Fruit fly (Drosophila melanogaster) whole organism, embryonic: ENCODE measurements around the gene CG17187.

ENCODE experiments used
- Aef1 ChIP-seq: fragments of 200-800 bp; sonication (Bioruptor generic); IDR thresholded peaks from 3 replicates; pipeline ENCODE4 v1.3.6; 2022; ENCODE audit warnings: missing biosample characterization, missing genetic modification characterization
- B-H1 ChIP-seq: fragments of 200-800 bp; sonication (Bioruptor generic); IDR thresholded peaks from 3 replicates; pipeline ENCODE4 v1.3.6; 2022; ENCODE audit warnings: missing biosample characterization, missing genetic modification characterization
- CG10321 ChIP-seq: fragments of 200-800 bp; sonication (Bioruptor generic); IDR thresholded peaks from 2 replicates; pipeline ENCODE4 v1.3.6; 2022; ENCODE audit warnings: missing biosample characterization, missing genetic modification characterization
- CG11247 ChIP-seq: fragments of 200-800 bp; sonication (Bioruptor generic); IDR thresholded peaks from 2 replicates; pipeline ENCODE4 v1.3.6; 2022; ENCODE audit warnings: missing biosample characterization, missing genetic modification characterization
- CG12219 ChIP-seq: fragments of 200-800 bp; sonication (Bioruptor generic); optimal IDR thresholded peaks from 3 replicates; lab custom pipeline; 2018; ENCODE audit warnings: missing biosample characterization, mild to moderate bottlenecking, missing genetic modification characterization
- CG12391 ChIP-seq: fragments of 200-800 bp; sonication (Bioruptor generic); optimal IDR thresholded peaks from 3 replicates; lab custom pipeline; 2018; ENCODE audit warnings: missing biosample characterization, mild to moderate bottlenecking, missing genetic modification characterization, moderate library complexity
- CG12744 ChIP-seq: fragments of 200-800 bp; sonication (Bioruptor generic); optimal IDR thresholded peaks from 2 replicates; lab custom pipeline; 2016; ENCODE audit warnings: missing biosample characterization, missing genetic modification characterization
- CG1792 ChIP-seq: fragments of 200-800 bp; sonication (Bioruptor generic); optimal IDR thresholded peaks from 2 replicates; lab custom pipeline; 2016; ENCODE audit warnings: missing biosample characterization, missing genetic modification characterization
- CG2129 ChIP-seq: fragments of 200-800 bp; sonication (Bioruptor generic); IDR thresholded peaks from 2 replicates; pipeline ENCODE4 v1.3.6; 2022; ENCODE audit warnings: missing biosample characterization, missing genetic modification characterization; ENCODE audit not compliant: partially characterized antibody
- CG2889 ChIP-seq: fragments of 200-800 bp; sonication (Bioruptor generic); IDR thresholded peaks from 3 replicates; pipeline ENCODE4 v1.3.6; 2022; ENCODE audit warnings: missing biosample characterization, missing genetic modification characterization
- CG31441 ChIP-seq: fragments of 200-800 bp; sonication (Bioruptor generic); IDR thresholded peaks from 2 replicates; pipeline ENCODE4 v1.3.6; 2022; ENCODE audit warnings: missing biosample characterization, missing genetic modification characterization
- CG32767 ChIP-seq: fragments of 200-800 bp; sonication (Bioruptor generic); IDR thresholded peaks from 2 replicates; pipeline ENCODE4 v1.3.6; 2022; ENCODE audit warnings: missing biosample characterization, missing genetic modification characterization
- CG3726 ChIP-seq: fragments of 200-800 bp; sonication (Bioruptor generic); IDR thresholded peaks from 3 replicates; pipeline ENCODE4, ENCODE4 v1.3.6; 2022; ENCODE audit warnings: missing biosample characterization, missing genetic modification characterization
- CG6254 ChIP-seq: fragments of 200-800 bp; sonication (Bioruptor generic); optimal IDR thresholded peaks from 3 replicates; lab custom pipeline; 2017; ENCODE audit warnings: mild to moderate bottlenecking, missing biosample characterization, missing genetic modification reagents, missing genetic modification characterization
- CG7372 ChIP-seq: fragments of 200-800 bp; sonication (Bioruptor generic); IDR thresholded peaks from 2 replicates; pipeline ENCODE4 v1.3.6; 2022; ENCODE audit warnings: missing biosample characterization, missing genetic modification characterization
- CG7963 ChIP-seq: fragments of 200-800 bp; sonication (Bioruptor generic); IDR thresholded peaks from 3 replicates; pipeline ENCODE4 v1.3.6; 2022; ENCODE audit warnings: missing biosample characterization, missing genetic modification characterization; ENCODE audit not compliant: partially characterized antibody
- CG8388 ChIP-seq: fragments of 200-800 bp; sonication (Bioruptor generic); optimal IDR thresholded peaks from 2 replicates; lab custom pipeline; 2019; ENCODE audit warnings: missing biosample characterization, mild to moderate bottlenecking, missing genetic modification characterization, moderate library complexity
- CG9437 ChIP-seq: fragments of 200-800 bp; sonication (Bioruptor generic); optimal IDR thresholded peaks from 2 replicates; lab custom pipeline; 2018; ENCODE audit warnings: missing biosample characterization, mild to moderate bottlenecking, missing genetic modification characterization
- CTCF ChIP-seq: fragments of 200-800 bp; sonication (Bioruptor generic); optimal IDR thresholded peaks from 2 replicates; lab custom pipeline; 2017; ENCODE audit warnings: missing biosample characterization, mild to moderate bottlenecking, missing genetic modification characterization, moderate library complexity
- Camta ChIP-seq: fragments of 200-800 bp; sonication (Bioruptor generic); optimal IDR thresholded peaks from 2 replicates; lab custom pipeline; 2016; ENCODE audit warnings: missing biosample characterization, missing genetic modification characterization
- CrebB ChIP-seq: fragments of 200-800 bp; sonication (Bioruptor generic); optimal IDR thresholded peaks from 3 replicates; lab custom pipeline; 2018; ENCODE audit warnings: missing biosample characterization, mild to moderate bottlenecking, missing genetic modification characterization
- D ChIP-seq, 2 experiments: fragments of 200-800 bp in 1 of 2; fragments of >200 bp in 1 of 2; sonication (Bioruptor generic) in 1 of 2; optimal IDR thresholded peaks; 2 replicates in 1 of 2; 3 replicates in 1 of 2; lab custom pipeline; 2017; ENCODE audit warnings: mild to moderate bottlenecking in 1 of 2, missing biosample characterization in 1 of 2, missing genetic modification characterization in 1 of 2, missing genetic modification reagents in 1 of 2
- Deaf1 ChIP-seq: fragments of 200-800 bp; optimal IDR thresholded peaks from 3 replicates; lab custom pipeline; 2019; ENCODE audit warnings: missing biosample characterization, mild to moderate bottlenecking, missing genetic modification characterization, moderate library complexity
- Dll ChIP-seq: fragments of 200-800 bp; sonication (Bioruptor generic); IDR thresholded peaks from 4 replicates; pipeline ENCODE4 v1.3.6; 2022; ENCODE audit warnings: missing biosample characterization, missing genetic modification characterization; ENCODE audit not compliant: partially characterized antibody
- Dref ChIP-seq: fragments of 200-800 bp; sonication (Bioruptor generic); IDR thresholded peaks from 2 replicates; pipeline ENCODE4 v1.3.6; 2022; ENCODE audit warnings: missing biosample characterization, missing genetic modification characterization
- Drgx ChIP-seq: fragments of 200-800 bp; sonication (Bioruptor generic); IDR thresholded peaks from 2 replicates; pipeline ENCODE4 v1.3.6; 2022; ENCODE audit warnings: missing biosample characterization, missing genetic modification characterization
- Fer2 ChIP-seq: fragments of 200-800 bp; sonication (Bioruptor generic); optimal IDR thresholded peaks from 2 replicates; lab custom pipeline; 2018; ENCODE audit warnings: missing biosample characterization, mild to moderate bottlenecking, missing genetic modification characterization, moderate library complexity
- Hr51 ChIP-seq, 2 experiments: fragments of 200-800 bp; sonication (Bioruptor generic); optimal IDR thresholded peaks; 2 replicates in 1 of 2; 3 replicates in 1 of 2; lab custom pipeline; 2016 to 2018; ENCODE audit warnings: missing biosample characterization in 2 of 2, missing genetic modification characterization in 2 of 2, mild to moderate bottlenecking in 1 of 2, moderate library complexity in 1 of 2
- Jarid2 ChIP-seq: fragments of 200-800 bp; sonication (Bioruptor generic); optimal IDR thresholded peaks from 3 replicates; lab custom pipeline; 2017; ENCODE audit warnings: mild to moderate bottlenecking, missing biosample characterization, missing genetic modification reagents, missing genetic modification characterization
- Lhr ChIP-seq: fragments of 200-800 bp; sonication (Bioruptor generic); optimal IDR thresholded peaks from 3 replicates; lab custom pipeline; 2017; ENCODE audit warnings: mild to moderate bottlenecking, missing biosample characterization, missing genetic modification reagents, missing genetic modification characterization
- Mad ChIP-seq: fragments of 200-800 bp; sonication (Bioruptor generic); optimal IDR thresholded peaks from 2 replicates; lab custom pipeline; 2016; ENCODE audit warnings: missing biosample characterization, missing genetic modification characterization
- NfI ChIP-seq: fragments of 200-800 bp; sonication (Bioruptor generic); optimal IDR thresholded peaks from 3 replicates; lab custom pipeline; 2018; ENCODE audit warnings: missing biosample characterization, mild to moderate bottlenecking, missing genetic modification characterization, moderate library complexity
- Sox100B ChIP-seq: fragments of 200-800 bp; sonication (Bioruptor generic); optimal IDR thresholded peaks from 3 replicates; lab custom pipeline; 2018; ENCODE audit warnings: missing biosample characterization, mild to moderate bottlenecking, missing genetic modification characterization
- ap ChIP-seq: fragments of 200-800 bp; sonication (Bioruptor generic); IDR thresholded peaks from 2 replicates; pipeline ENCODE4 v1.3.6; 2022; ENCODE audit warnings: missing biosample characterization, missing genetic modification characterization
- ash1 ChIP-seq: fragments of 200-800 bp; sonication (Bioruptor generic); optimal IDR thresholded peaks from 2 replicates; lab custom pipeline; 2018; ENCODE audit warnings: missing biosample characterization, mild to moderate bottlenecking, missing genetic modification characterization
- cad ChIP-seq: fragments of >200 bp; optimal IDR thresholded peaks from 2 replicates; lab custom pipeline; 2017; ENCODE audit warnings: missing biosample characterization, missing genetic modification characterization
- cas ChIP-seq: fragments of 200-800 bp; sonication (Bioruptor generic); IDR thresholded peaks from 2 replicates; pipeline ENCODE4 v1.3.6; 2022; ENCODE audit warnings: missing biosample characterization, missing genetic modification characterization
- ci ChIP-seq: fragments of 200-800 bp; sonication (Bioruptor generic); IDR thresholded peaks from 3 replicates; pipeline ENCODE4 v1.3.6; 2022; ENCODE audit warnings: missing biosample characterization, missing genetic modification characterization
- da ChIP-seq: fragments of 200-800 bp; sonication (Bioruptor generic); optimal IDR thresholded peaks from 2 replicates; lab custom pipeline; 2016; ENCODE audit warnings: missing biosample characterization, missing genetic modification characterization
- dimm ChIP-seq: fragments of 200-800 bp; sonication (Bioruptor generic); IDR thresholded peaks from 2 replicates; pipeline ENCODE4 v1.3.6; 2022; ENCODE audit warnings: missing biosample characterization, missing genetic modification characterization
- fd64A ChIP-seq: fragments of 200-800 bp; sonication (Bioruptor generic); optimal IDR thresholded peaks from 3 replicates; lab custom pipeline; 2018; ENCODE audit warnings: missing biosample characterization, mild to moderate bottlenecking, missing genetic modification characterization
- fd96Cb ChIP-seq: fragments of 200-800 bp; sonication (Bioruptor generic); optimal IDR thresholded peaks from 2 replicates; lab custom pipeline; 2018; ENCODE audit warnings: missing biosample characterization, mild to moderate bottlenecking, missing genetic modification characterization, moderate library complexity
- gcm ChIP-seq: fragments of 200-800 bp; sonication (Bioruptor generic); optimal IDR thresholded peaks from 2 replicates; lab custom pipeline; 2019; ENCODE audit warnings: missing biosample characterization, mild to moderate bottlenecking, missing genetic modification characterization, moderate library complexity
- gfzf ChIP-seq: fragments of 200-800 bp; sonication (Bioruptor generic); optimal IDR thresholded peaks from 2 replicates; lab custom pipeline; 2016; ENCODE audit warnings: missing biosample characterization, mild to moderate bottlenecking, missing genetic modification characterization, moderate library complexity
- grau ChIP-seq: fragments of 200-800 bp; optimal IDR thresholded peaks from 3 replicates; lab custom pipeline; 2019; ENCODE audit warnings: missing biosample characterization, mild to moderate bottlenecking, missing genetic modification characterization, moderate library complexity
- jigr1 ChIP-seq: fragments of 200-800 bp; sonication (Bioruptor generic); IDR thresholded peaks from 3 replicates; pipeline ENCODE4 v1.3.6; 2022; ENCODE audit warnings: missing biosample characterization, missing genetic modification characterization
- lbe ChIP-seq: fragments of 200-800 bp; sonication (Bioruptor generic); optimal IDR thresholded peaks from 2 replicates; lab custom pipeline; 2016; ENCODE audit warnings: missing biosample characterization, mild to moderate bottlenecking, missing genetic modification characterization
- lola ChIP-seq, 3 experiments: fragments of >200 bp in 2 of 3; fragments of 200-800 bp in 1 of 3; sonication (Bioruptor generic) in 1 of 3; optimal IDR thresholded peaks; 2 replicates each; lab custom pipeline; 2017 to 2019; ENCODE audit warnings: missing biosample characterization in 3 of 3, missing genetic modification characterization in 3 of 3, mild to moderate bottlenecking in 1 of 3, moderate library complexity in 1 of 3
- luna ChIP-seq: fragments of 200-800 bp; sonication (Bioruptor generic); optimal IDR thresholded peaks from 2 replicates; lab custom pipeline; 2016; ENCODE audit warnings: missing biosample characterization, missing genetic modification characterization
- mld ChIP-seq: fragments of 200-800 bp; sonication (Bioruptor generic); IDR thresholded peaks from 3 replicates; pipeline ENCODE4 v1.3.6; 2022; ENCODE audit warnings: missing biosample characterization, missing genetic modification characterization; ENCODE audit not compliant: partially characterized antibody

Gene CG17187

DNA sequence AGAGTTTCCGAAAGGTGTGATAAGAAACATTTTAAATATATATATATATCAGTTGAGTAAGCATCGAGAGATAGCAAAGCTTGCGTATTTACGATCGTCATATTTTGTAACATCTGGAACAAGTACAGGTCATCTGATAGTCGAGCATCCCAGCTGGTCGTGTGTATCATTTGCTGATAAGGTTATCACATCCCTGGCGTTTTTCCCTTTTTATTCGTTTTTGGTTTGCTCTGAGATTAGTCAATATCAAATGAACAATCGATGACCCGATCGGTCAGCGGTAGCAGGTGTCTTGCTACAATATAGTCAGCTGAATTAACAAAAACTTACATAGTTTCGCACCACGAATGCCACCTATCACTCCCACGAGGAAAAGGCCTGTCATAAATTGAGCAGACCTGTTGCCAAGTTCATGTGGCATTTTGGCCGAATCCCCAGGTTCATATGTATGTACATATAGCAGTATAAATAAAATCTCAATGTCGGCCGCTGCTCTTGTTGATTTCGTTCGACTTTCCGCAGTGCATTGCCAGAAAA is 30.7 kb downstream of the CG17187 start (continued):
- TF ChIP-seq gfzf (GFP tag; lab: Kevin White, UChicago) (no peak), Hr51 (GFP tag; optimal IDR thresholded peaks at IDR 0.05; lab: Kevin White, UChicago) (peak in 1 of 2 experiments; percentile 77), jigr1 (no peak), ci (GFP tag; lab: Robert Waterston, UW) (no peak), Dll (GFP tag; lab: Robert Waterston, UW) (no peak), CG11247 (GFP tag; lab: Robert Waterston, UW) (peak; percentile 57), CG31441 (GFP tag; lab: Robert Waterston, UW) (no peak; the same call in 1 of the 2 replicates), Drgx (GFP tag; lab: Robert Waterston, UW) (peak; percentile 47), gcm (GFP tag; lab: Kevin White, UChicago) (no peak), CG6254 (no peak), mld (no peak), da (GFP tag; lab: Kevin White, UChicago) (no peak), Sox100B (GFP tag; lab: Kevin White, UChicago) (no peak), cas (GFP tag; lab: Robert Waterston, UW) (no peak), CG10321 (GFP tag; lab: Robert Waterston, UW) (no peak), grau (tag; lab: Kevin White, UChicago) (peak; percentile 79), CG32767 (GFP tag; lab: Robert Waterston, UW) (peak; percentile 46; the same call in 1 of the 2 replicates), D (optimal IDR thresholded peaks at IDR 0.05; lab: Kevin White, UChicago) (no peak), D (GFP tag; optimal IDR thresholded peaks at IDR 0.05; lab: Kevin White, UChicago) (no peak), Dref (GFP tag; lab: Robert Waterston, UW) (no peak), Fer2 (tag; lab: Kevin White, UChicago) (no peak), B-H1 (GFP tag; lab: Robert Waterston, UW) (no peak), CG12391 (peak; percentile 60), fd64A (GFP tag; lab: Kevin White, UChicago) (no peak), luna (no peak), CG2889 (no peak), NfI (GFP tag; lab: Kevin White, UChicago) (peak; percentile 60), Aef1 (GFP tag; lab: Robert Waterston, UW) (peak; percentile 52), CG2129 (GFP tag; lab: Robert Waterston, UW) (no peak), lbe (GFP tag; lab: Kevin White, UChicago) (peak; percentile 81), cad (GFP tag; lab: Kevin White, UChicago) (no peak), CG8388 (peak; percentile 17), fd96Cb (tag; lab: Kevin White, UChicago) (peak; percentile 49), lola (GFP tag; optimal IDR thresholded peaks at IDR 0.05; lab: Kevin White, UChicago) (no peak), CG3726 (no peak), Mad (no peak), CrebB (tag; lab: Kevin White, UChicago) (peak; percentile 29), dimm (GFP tag; lab: Robert Waterston, UW) (no peak), ash1 (GFP tag; lab: Kevin White, UChicago) (no peak), Jarid2 (GFP tag; lab: Kevin White, UChicago) (no peak), Lhr (GFP tag; lab: Kevin White, UChicago) (no peak), CG1792 (no peak), CG7963 (GFP tag; lab: Robert Waterston, UW) (no peak), CG9437 (peak; percentile 33), Camta (GFP tag; lab: Kevin White, UChicago) (no peak), CG7372 (GFP tag; lab: Robert Waterston, UW) (no peak), CG12219 (GFP tag; lab: Kevin White, UChicago) (peak; percentile 45), CTCF (GFP tag; lab: Kevin White, UChicago) (no peak), Deaf1 (tag; lab: Kevin White, UChicago) (peak; percentile 26), CG12744 (GFP tag; lab: Kevin White, UChicago) (no peak), ap (GFP tag; lab: Robert Waterston, UW) (no peak)
